Fruit fly (Drosophila melanogaster): ENCODE results near the gene CG14506.

The CG14506 gene

DNA sequence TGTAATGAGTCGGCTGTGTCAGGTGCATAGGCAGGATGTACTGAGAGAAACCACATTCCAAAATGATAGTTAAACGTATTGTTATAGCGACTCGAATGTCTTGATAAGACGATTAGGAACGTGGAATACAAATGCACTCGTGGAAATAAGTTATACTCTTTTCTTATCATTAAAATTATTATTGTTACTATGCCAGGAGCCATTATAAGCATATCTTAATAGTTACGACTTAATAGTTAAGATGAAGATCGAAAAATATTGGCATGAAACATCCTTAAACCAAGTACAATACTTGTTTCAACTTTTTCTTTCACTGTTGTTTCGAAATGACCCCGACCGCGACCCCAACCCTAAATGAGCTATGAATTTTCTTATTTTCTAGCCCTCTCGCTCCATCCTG is 12.9 kb upstream of the CG14506 start (continued):
- TF ChIP-seq gsb-n (tag; optimal IDR thresholded peaks at IDR 0.05): peak; percentile 18
- TF ChIP-seq NfI (GFP tag; optimal IDR thresholded peaks at IDR 0.05): no peak
- peak; percentile 36 for TF ChIP-seq CG15696 (tag; optimal IDR thresholded peaks at IDR 0.05)
- TF ChIP-seq Xrp1 (GFP tag; IDR thresholded peaks at IDR 0.05): peak; percentile 61

DNA sequence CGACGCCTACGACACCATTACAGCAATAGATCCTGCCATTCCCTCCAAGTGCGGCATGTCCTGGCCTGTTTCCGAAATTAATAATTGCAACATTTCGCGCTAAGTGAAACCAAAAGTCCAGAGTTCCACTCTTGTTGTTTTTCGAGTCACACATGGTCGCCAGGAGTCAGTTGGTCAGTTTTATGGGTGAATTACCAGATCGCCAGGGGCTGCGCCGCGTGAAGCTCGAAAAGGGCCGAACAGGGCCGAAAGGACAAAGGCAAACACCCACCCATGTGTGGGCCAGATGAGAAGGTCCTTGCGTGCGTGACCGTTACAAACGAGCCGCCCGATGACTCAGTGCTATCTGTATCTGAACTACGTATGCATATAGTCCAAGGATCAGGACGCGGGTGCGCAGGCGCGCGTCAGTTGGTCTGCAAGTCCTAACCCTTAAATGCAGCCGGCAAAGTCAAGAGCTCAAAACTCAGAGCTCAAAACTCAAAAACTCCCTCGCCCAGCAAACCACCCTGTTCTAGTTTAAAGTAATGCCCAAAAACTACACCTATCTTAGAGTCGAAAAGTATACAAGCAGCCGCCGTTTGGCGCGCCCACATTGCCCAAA is 11.9 kb upstream of the CG14506 start:
- TF ChIP-seq Asciz (GFP tag; optimal IDR thresholded peaks at IDR 0.05) (no peak), luna (GFP tag; optimal IDR thresholded peaks at IDR 0.05) (no peak), Abd-B (GFP tag; optimal IDR thresholded peaks at IDR 0.05) (no peak), CG7271 (tag; optimal IDR thresholded peaks at IDR 0.05) (no peak), Ets65A (GFP tag) (no peak), ems (GFP tag; optimal IDR thresholded peaks at IDR 0.05) (no peak), CG2129 (GFP tag; IDR thresholded peaks at IDR 0.05; ENCODE audit: partially characterized antibody) (no peak), Dip3 (GFP tag; optimal IDR thresholded peaks at IDR 0.05) (no peak), NFAT (GFP tag; IDR thresholded peaks at IDR 0.05) (no peak), CG12391 (tag; optimal IDR thresholded peaks at IDR 0.05) (no peak), Max (GFP tag; optimal IDR thresholded peaks at IDR 0.05) (no peak), CG8765 (GFP tag; IDR thresholded peaks at IDR 0.05) (no peak), CG9876 (GFP tag; optimal IDR thresholded peaks at IDR 0.05) (no peak), Lim3 (GFP tag; IDR thresholded peaks at IDR 0.05) (no peak), gt (GFP tag; IDR thresholded peaks at IDR 0.05) (0 out of 2 replicates have a peak, but pooled peaks have one; percentile 18), twi (tag; optimal IDR thresholded peaks at IDR 0.05) (peak; percentile 98), Kr (GFP tag; optimal IDR thresholded peaks at IDR 0.05) (peak; percentile 24), tll (GFP tag; optimal IDR thresholded peaks at IDR 0.05) (peak in 1 of 2 experiments; percentile 69), Jarid2 (GFP tag; optimal IDR thresholded peaks at IDR 0.05) (no peak), zen (tag; optimal IDR thresholded peaks at IDR 0.05) (peak; percentile 4), sim (GFP tag; IDR thresholded peaks at IDR 0.05) (no peak), CG10267 (tag; optimal IDR thresholded peaks at IDR 0.05) (no peak), lov (optimal IDR thresholded peaks at IDR 0.05) (no peak), lov (GFP tag; IDR thresholded peaks at IDR 0.05) (no peak), CG8290 (GFP tag; optimal IDR thresholded peaks at IDR 0.05) (no peak), CG8290 (tag; optimal IDR thresholded peaks at IDR 0.05) (no peak), CG6683 (GFP tag; optimal IDR thresholded peaks at IDR 0.05) (no peak), Elba2 (GFP tag; optimal IDR thresholded peaks at IDR 0.05) (no peak), CG17568 (GFP tag; optimal IDR thresholded peaks at IDR 0.05) (no peak), ac (GFP tag; optimal IDR thresholded peaks at IDR 0.05) (no peak), CG10959 (GFP tag; IDR thresholded peaks at IDR 0.05) (no peak), Hr39 (optimal IDR thresholded peaks at IDR 0.05) (peak; percentile 91)

DNA sequence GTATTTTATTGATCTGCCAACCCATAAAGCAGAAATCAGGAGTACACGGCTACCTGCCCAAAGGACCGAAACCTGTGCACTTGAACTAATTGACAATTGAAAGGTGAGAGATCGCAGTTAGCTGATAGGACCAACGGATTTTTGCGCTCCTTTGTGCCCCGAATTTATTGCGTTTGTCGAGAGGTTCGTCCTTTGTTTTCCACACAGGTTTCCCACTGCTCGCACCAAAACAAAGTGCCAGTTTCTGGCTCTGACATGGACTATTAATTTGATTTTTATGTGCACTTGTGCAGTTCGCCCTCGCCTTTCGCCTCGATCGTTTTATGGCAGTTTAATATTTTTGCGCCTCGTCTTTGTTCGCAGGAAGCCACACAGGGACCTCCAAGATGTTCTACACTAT is 10.7 kb upstream of the CG14506 start:
- TF ChIP-seq tll (GFP tag; optimal IDR thresholded peaks at IDR 0.05) (peak in 1 of 2 experiments; percentile 74), D (optimal IDR thresholded peaks at IDR 0.05) (peak; percentile 74), D (GFP tag; optimal IDR thresholded peaks at IDR 0.05) (no peak), GATAe (GFP tag; conservative IDR thresholded peaks at IDR 0.05) (no peak), cad (GFP tag; optimal IDR thresholded peaks at IDR 0.05) (peak; percentile 46)

Data from whole organism, embryonic.